Worm (Caenorhabditis elegans) whole organism, L1 larva: Measurements from ENCODE around the gene srbc-8.
A peak's percentile ranks its signal among the peaks of the same experiment; 100 is the strongest.

Experiments
- C04F5.9 ChIP-seq: sonication (generic microtip); optimal IDR thresholded peaks from 2 replicates; lab custom pipeline; 2016; ENCODE audit warnings: missing genetic modification characterization, missing compliant biosample characterization
- C16A3.4 ChIP-seq: fragments of 150-350 bp; optimal IDR thresholded peaks from 2 replicates; lab custom pipeline; 2014; ENCODE audit warnings: missing biosample characterization, missing genetic modification characterization
- F16B12.6 ChIP-seq: fragments of 150-350 bp; optimal IDR thresholded peaks from 2 replicates; lab custom pipeline; 2014; ENCODE audit warnings: missing biosample characterization, missing genetic modification characterization
- aly-2 ChIP-seq: fragments of 150-350 bp; optimal IDR thresholded peaks from 2 replicates; lab custom pipeline; 2014; ENCODE audit warnings: missing biosample characterization, missing genetic modification characterization
- blmp-1 ChIP-seq: fragments of 150-350 bp; optimal IDR thresholded peaks from 2 replicates; lab custom pipeline; 2014; ENCODE audit warnings: missing biosample characterization, missing genetic modification characterization
- ceh-63 ChIP-seq: fragments of 200-800 bp; sonication (Bioruptor generic); optimal IDR thresholded peaks from 2 replicates; lab custom pipeline; 2018; ENCODE audit warnings: mild to moderate bottlenecking, missing genetic modification characterization, missing compliant biosample characterization
- ceh-82 ChIP-seq, 3 experiments: fragments of 150-350 bp in 1 of 3; sonication (generic microtip) in 2 of 3; optimal IDR thresholded peaks; 2 replicates each; lab custom pipeline; 2014 to 2017; ENCODE audit warnings: missing biosample characterization in 3 of 3, missing genetic modification characterization in 3 of 3
- ceh-88 ChIP-seq: fragments of 200-800 bp; sonication (Bioruptor generic); IDR thresholded peaks from 2 replicates; pipeline ENCODE4 v1.3.6; 2022; ENCODE audit warnings: missing genetic modification characterization, missing compliant biosample characterization
- ceh-90 ChIP-seq: sonication (generic microtip); optimal IDR thresholded peaks from 2 replicates; lab custom pipeline; 2016; ENCODE audit warnings: missing genetic modification characterization, missing compliant biosample characterization
- dsc-1 ChIP-seq: sonication (generic microtip); optimal IDR thresholded peaks from 2 replicates; lab custom pipeline; 2016; ENCODE audit warnings: mild to moderate bottlenecking, missing genetic modification characterization, missing compliant biosample characterization
- efl-1 ChIP-seq, 4 experiments: fragments of 150-350 bp; optimal IDR thresholded peaks in 3 of 4; peaks in 1 of 4; 1 replicate in 1 of 4; 2 replicates in 3 of 4; lab custom pipeline; 2014; ENCODE audit warnings: missing biosample characterization in 2 of 4, missing genetic modification characterization in 2 of 4, missing genetic modification reagents in 2 of 4
- egl-27 ChIP-seq, 2 experiments: fragments of 150-350 bp in 1 of 2; sonication (generic microtip); optimal IDR thresholded peaks; 3 replicates each; lab custom pipeline; 2017 to 2018; ENCODE audit warnings: missing biosample characterization in 2 of 2, missing genetic modification characterization in 2 of 2, missing genetic modification reagents in 2 of 2
- ets-5 ChIP-seq: fragments of 200-800 bp; sonication (Bioruptor generic); IDR thresholded peaks from 2 replicates; pipeline ENCODE4 v1.3.6; 2022; ENCODE audit warnings: missing genetic modification characterization, missing compliant biosample characterization
- fkh-4 ChIP-seq: sonication (generic microtip); optimal IDR thresholded peaks from 2 replicates; lab custom pipeline; 2016; ENCODE audit warnings: missing compliant biosample characterization, missing genetic modification characterization, borderline replicate concordance
- fkh-8 ChIP-seq: sonication (generic microtip); optimal IDR thresholded peaks from 2 replicates; lab custom pipeline; 2016; ENCODE audit warnings: mild to moderate bottlenecking, missing genetic modification characterization, missing compliant biosample characterization
- fos-1 ChIP-seq: fragments of 150-350 bp; optimal IDR thresholded peaks from 2 replicates; lab custom pipeline; 2014; ENCODE audit warnings: missing biosample characterization, missing genetic modification characterization
- hlh-17 ChIP-seq: fragments of 200-800 bp; sonication (Bioruptor generic); optimal IDR thresholded peaks from 2 replicates; lab custom pipeline; 2018; ENCODE audit warnings: missing genetic modification characterization, mild to moderate bottlenecking, missing compliant biosample characterization, moderate library complexity, borderline replicate concordance
- hlh-4 ChIP-seq: sonication (generic microtip); optimal IDR thresholded peaks from 2 replicates; lab custom pipeline; 2016; ENCODE audit warnings: mild to moderate bottlenecking, missing genetic modification characterization, missing compliant biosample characterization
- isw-1 ChIP-seq: fragments of 200-800 bp; sonication (Bioruptor generic); IDR thresholded peaks from 2 replicates; pipeline ENCODE4 v1.3.6; 2022; ENCODE audit warnings: missing genetic modification characterization, missing compliant biosample characterization
- jun-1 ChIP-seq: fragments of 150-350 bp; optimal IDR thresholded peaks from 2 replicates; lab custom pipeline; 2014; ENCODE audit warnings: missing biosample characterization, missing genetic modification reagents, missing genetic modification characterization
- lin-13 ChIP-seq: fragments of 150-350 bp; optimal IDR thresholded peaks from 2 replicates; lab custom pipeline; 2014; ENCODE audit warnings: missing biosample characterization, missing genetic modification reagents, missing genetic modification characterization
- lin-14 ChIP-seq: fragments of 200-800 bp; sonication (Bioruptor generic); optimal IDR thresholded peaks from 2 replicates; lab custom pipeline; 2018; ENCODE audit warnings: mild to moderate bottlenecking, missing genetic modification characterization, moderate library complexity, missing compliant biosample characterization
- lin-39 ChIP-seq: fragments of 150-350 bp; optimal IDR thresholded peaks from 2 replicates; lab custom pipeline; 2014; ENCODE audit warnings: missing biosample characterization, missing genetic modification reagents, missing genetic modification characterization
- lir-3 ChIP-seq: sonication (generic microtip); optimal IDR thresholded peaks from 2 replicates; lab custom pipeline; 2016; ENCODE audit warnings: mild to moderate bottlenecking, missing genetic modification characterization, moderate library complexity, missing compliant biosample characterization; ENCODE audit not compliant: poor library complexity
- mef-2 ChIP-seq: fragments of 150-350 bp; optimal IDR thresholded peaks from 2 replicates; lab custom pipeline; 2014; ENCODE audit warnings: missing biosample characterization, missing genetic modification characterization
- nhr-11 ChIP-seq: fragments of 150-350 bp; optimal IDR thresholded peaks from 2 replicates; lab custom pipeline; 2014; ENCODE audit warnings: missing biosample characterization, missing genetic modification characterization
- nhr-12 ChIP-seq: sonication (generic microtip); optimal IDR thresholded peaks from 2 replicates; lab custom pipeline; 2017; ENCODE audit warnings: missing biosample characterization, missing genetic modification characterization
- nhr-20 ChIP-seq: sonication (generic microtip); optimal IDR thresholded peaks from 2 replicates; lab custom pipeline; 2016; ENCODE audit warnings: mild to moderate bottlenecking, missing genetic modification characterization, missing compliant biosample characterization
- nhr-237 ChIP-seq: fragments of 150-350 bp; optimal IDR thresholded peaks from 2 replicates; lab custom pipeline; 2014; ENCODE audit warnings: missing biosample characterization, missing genetic modification characterization
- nhr-77 ChIP-seq: fragments of 150-350 bp; optimal IDR thresholded peaks from 2 replicates; lab custom pipeline; 2014; ENCODE audit warnings: missing biosample characterization, missing genetic modification characterization
- nhr-85 ChIP-seq: sonication (generic microtip); peaks from one replicate; lab custom pipeline; 2016; ENCODE audit warnings: missing genetic modification characterization, inconsistent platforms, missing compliant biosample characterization
- pag-3 ChIP-seq: sonication (generic microtip); optimal IDR thresholded peaks from 2 replicates; lab custom pipeline; 2017; ENCODE audit warnings: missing genetic modification characterization, mild to moderate bottlenecking, missing compliant biosample characterization, antibody characterized with exemption, borderline replicate concordance; ENCODE audit not compliant: insufficient read depth
- pqm-1 ChIP-seq: sonication (generic microtip); optimal IDR thresholded peaks from 3 replicates; lab custom pipeline; 2017; ENCODE audit warnings: missing biosample characterization, missing genetic modification characterization
- snpc-4 ChIP-seq: fragments of 150-350 bp; optimal IDR thresholded peaks from 2 replicates; lab custom pipeline; 2014; ENCODE audit warnings: missing biosample characterization, missing genetic modification characterization
- snu-23 ChIP-seq: sonication (generic microtip); optimal IDR thresholded peaks from 2 replicates; lab custom pipeline; 2016; ENCODE audit warnings: missing genetic modification characterization, missing compliant biosample characterization
- sptf-1 ChIP-seq: fragments of 150-350 bp; optimal IDR thresholded peaks from 2 replicates; lab custom pipeline; 2014; ENCODE audit warnings: missing biosample characterization, missing genetic modification characterization
- sup-37 ChIP-seq: fragments of 200-800 bp; sonication (Bioruptor generic); optimal IDR thresholded peaks from 2 replicates; lab custom pipeline; 2018; ENCODE audit warnings: mild to moderate bottlenecking, missing genetic modification characterization, missing compliant biosample characterization
- tlp-1 ChIP-seq: fragments of 150-350 bp; optimal IDR thresholded peaks from 2 replicates; lab custom pipeline; 2014; ENCODE audit warnings: missing biosample characterization, missing genetic modification characterization
- unc-130 ChIP-seq: fragments of 150-350 bp; optimal IDR thresholded peaks from 2 replicates; lab custom pipeline; 2017; ENCODE audit warnings: missing biosample characterization, missing genetic modification characterization, inconsistent platforms
- unc-62 ChIP-seq: fragments of 150-350 bp; optimal IDR thresholded peaks from 2 replicates; lab custom pipeline; 2014; ENCODE audit warnings: missing biosample characterization, missing genetic modification reagents, missing genetic modification characterization
- vab-15 ChIP-seq: sonication (generic microtip); optimal IDR thresholded peaks from 2 replicates; lab custom pipeline; 2017; ENCODE audit warnings: missing genotype, mild to moderate bottlenecking, missing genetic modification characterization, missing compliant biosample characterization
- xbp-1 ChIP-seq: sonication (generic microtip); optimal IDR thresholded peaks from 2 replicates; lab custom pipeline; 2016; ENCODE audit warnings: missing genetic modification characterization, missing compliant biosample characterization
- zag-1 ChIP-seq: fragments of 150-350 bp; optimal IDR thresholded peaks from 2 replicates; lab custom pipeline; 2014; ENCODE audit warnings: missing biosample characterization, missing genetic modification characterization
- ztf-4 ChIP-seq: fragments of 150-350 bp; optimal IDR thresholded peaks from 2 replicates; lab custom pipeline; 2014; ENCODE audit warnings: missing biosample characterization, missing genetic modification characterization

srbc-8 gene

ce11 chrV:7480949-7481348 lies 4.0 kb downstream of the srbc-8 start, which contains the start of gene C18B10.6:
C18B10.6 (minus strand) TSS chrV:7481049.
- TF ChIP-seq snpc-4 (tag; lab: Kevin White, UChicago) (no peak), C16A3.4 (tag; lab: Kevin White, UChicago) (no peak), zag-1 (tag; lab: Kevin White, UChicago) (no peak), efl-1 (optimal IDR thresholded peaks at IDR 0.05; lab: Kevin White, UChicago) (no peak), efl-1 (GFP tag; optimal IDR thresholded peaks at IDR 0.05 in 1 of 2; lab: Kevin White, UChicago) (peak in 1 of 2 experiments; percentile 57), lin-13 (GFP tag; lab: Kevin White, UChicago) (no peak), jun-1 (tag; lab: Kevin White, UChicago) (no peak), vab-15 (no peak), isw-1 (GFP tag; lab: Robert Waterston, UW) (no peak)

- TF ChIP-seq unc-130 (no peak), nhr-85 (no peak), fkh-4 (tag; lab: Kevin White, UChicago) (no peak), C04F5.9 (no peak), nhr-11 (tag; lab: Kevin White, UChicago) (no peak), lir-3 (tag; lab: Kevin White, UChicago) (no peak), ceh-82 (tag; optimal IDR thresholded peaks at IDR 0.05; lab: Kevin White, UChicago) (no peak), fos-1 (tag; lab: Kevin White, UChicago) (no peak), hlh-4 (tag; lab: Kevin White, UChicago) (no peak), nhr-237 (tag; lab: Kevin White, UChicago) (no peak)
Observed at ce11 chrV:7478404-7478803, 6.5 kb downstream of the srbc-8 start, which contains the start of gene str-190. str-190 (minus strand) TSS chrV:7478504.

ce11 chrV:7476766-7477165 lies 8.1 kb downstream of the srbc-8 start, which contains the start of gene srh-125:
srh-125 (minus strand) TSS chrV:7476866.
- peak; percentile 63 for TF ChIP-seq hlh-4 (tag; lab: Kevin White, UChicago)
- TF ChIP-seq unc-130, result no peak
- TF ChIP-seq fkh-8 (tag; lab: Kevin White, UChicago), result peak; percentile 15

- TF ChIP-seq ets-5 (GFP tag; lab: Robert Waterston, UW), result no peak
Observed at ce11 chrV:7472815-7473214, 12.1 kb downstream of the srbc-8 start, which contains the start of gene str-28. str-28 (minus strand) TSS chrV:7472915.

- TF ChIP-seq hlh-17 (GFP tag; lab: Kevin White, UChicago), result no peak
- no peak for TF ChIP-seq egl-27 (tag; optimal IDR thresholded peaks at IDR 0.05; lab: Kevin White, UChicago)
- TF ChIP-seq pqm-1 (tag; lab: Kevin White, UChicago), result no peak
- no peak for TF ChIP-seq unc-62 (GFP tag; lab: Kevin White, UChicago)
- peak; percentile 76 for TF ChIP-seq snu-23 (GFP tag; lab: Kevin White, UChicago)
- TF ChIP-seq F16B12.6, result peak; percentile 42
- no peak for TF ChIP-seq unc-130
- TF ChIP-seq ceh-82 (tag; optimal IDR thresholded peaks at IDR 0.05; lab: Kevin White, UChicago), result peak; percentile 42 to 73 (median 65)
- no peak for TF ChIP-seq sptf-1 (tag; lab: Kevin White, UChicago)
- TF ChIP-seq lin-13 (GFP tag; lab: Kevin White, UChicago), result peak; percentile 46
- no peak for TF ChIP-seq sup-37 (GFP tag; lab: Kevin White, UChicago)
- peak; percentile 57 for TF ChIP-seq isw-1 (GFP tag; lab: Robert Waterston, UW)
- TF ChIP-seq xbp-1 (tag; lab: Kevin White, UChicago), result peak; percentile 59
- TF ChIP-seq nhr-20 (tag; lab: Kevin White, UChicago), result peak; percentile 71
- TF ChIP-seq ztf-4 (tag; lab: Kevin White, UChicago), result no peak
- peak; percentile 47 for TF ChIP-seq snpc-4 (tag; lab: Kevin White, UChicago)
- peak; percentile 37 for TF ChIP-seq blmp-1 (tag; lab: Kevin White, UChicago)
- TF ChIP-seq aly-2, result no peak
- no peak for TF ChIP-seq tlp-1 (tag; lab: Kevin White, UChicago)
- no peak for TF ChIP-seq mef-2
- no peak for TF ChIP-seq ceh-88
- no peak for TF ChIP-seq lin-39 (tag; lab: Kevin White, UChicago)
- TF ChIP-seq ceh-63, result no peak
- no peak for TF ChIP-seq fos-1 (tag; lab: Kevin White, UChicago)
- TF ChIP-seq lir-3 (tag; lab: Kevin White, UChicago), result peak; percentile 86
- TF ChIP-seq ceh-90 (tag; lab: Kevin White, UChicago), result peak; percentile 77
- no peak for TF ChIP-seq nhr-12 (tag; lab: Kevin White, UChicago)
- TF ChIP-seq pag-3 (tag; lab: Kevin White, UChicago), result no peak
- peak; percentile 93 for TF ChIP-seq lin-14 (GFP tag; lab: Kevin White, UChicago)
- TF ChIP-seq nhr-77 (tag; lab: Kevin White, UChicago), result peak; percentile 34
- peak; percentile 56 for TF ChIP-seq dsc-1 (tag; lab: Kevin White, UChicago)
- TF ChIP-seq zag-1 (tag; lab: Kevin White, UChicago), result no peak
Observed at ce11 chrV:7465509-7465908, 19.4 kb downstream of the srbc-8 start, which contains the start of gene F25E5.1. F25E5.1 (plus strand) TSS chrV:7465884.
